Worm (Caenorhabditis elegans) whole organism, mixed stage, embryonic: ENCODE measurements around the gene yif-1.
"Not testable (repeated sequence)": the region's sequence is repeated elsewhere in the genome, so short reads cannot be mapped to it uniquely, and the experiment has no call there.

Source experiments
- M03D4.4 ChIP-seq: sonication (generic microtip); optimal IDR thresholded peaks from 2 replicates; lab custom pipeline; 2017; ENCODE audit warnings: mild to moderate bottlenecking, missing genetic modification characterization, missing compliant biosample characterization
- bed-3 ChIP-seq: fragments of 200-800 bp; sonication (Bioruptor generic); optimal IDR thresholded peaks from 3 replicates; lab custom pipeline; 2018; ENCODE audit warnings: mild to moderate bottlenecking, missing genetic modification characterization, moderate library complexity, missing compliant biosample characterization
- blmp-1 ChIP-seq: fragments of 150-350 bp; optimal IDR thresholded peaks from 2 replicates; lab custom pipeline; 2014; ENCODE audit warnings: missing biosample characterization, missing genetic modification characterization
- ceh-39 ChIP-seq: fragments of 150-350 bp; optimal IDR thresholded peaks from 2 replicates; lab custom pipeline; 2014; ENCODE audit warnings: missing biosample characterization, missing genetic modification characterization
- ceh-43 ChIP-seq: fragments of 200-800 bp; sonication (Bioruptor generic); optimal IDR thresholded peaks from 2 replicates; lab custom pipeline; 2018; ENCODE audit warnings: mild to moderate bottlenecking, missing genetic modification characterization, moderate library complexity, missing compliant biosample characterization
- ceh-83 ChIP-seq: fragments of 200-800 bp; sonication (Bioruptor generic); optimal IDR thresholded peaks from 2 replicates; lab custom pipeline; 2018; ENCODE audit warnings: mild to moderate bottlenecking, missing genetic modification characterization, missing compliant biosample characterization
- ces-1 ChIP-seq: fragments of 150-350 bp; optimal IDR thresholded peaks from 2 replicates; lab custom pipeline; 2014; ENCODE audit warnings: missing biosample characterization, missing genetic modification reagents, missing genetic modification characterization
- elt-1 ChIP-seq: sonication (generic microtip); optimal IDR thresholded peaks from 2 replicates; lab custom pipeline; 2017; ENCODE audit warnings: missing genetic modification characterization, mild to moderate bottlenecking, missing compliant biosample characterization, antibody characterized with exemption, moderate library complexity, borderline replicate concordance; ENCODE audit not compliant: insufficient read depth
- elt-3 ChIP-seq: fragments of 150-350 bp; optimal IDR thresholded peaks from 2 replicates; lab custom pipeline; 2014; ENCODE audit warnings: missing biosample characterization, missing genetic modification characterization
- ham-2 ChIP-seq: fragments of 200-800 bp; sonication (Bioruptor generic); optimal IDR thresholded peaks from 2 replicates; lab custom pipeline; 2018; ENCODE audit warnings: mild to moderate bottlenecking, missing genetic modification characterization, missing compliant biosample characterization
- hlh-1 ChIP-seq: fragments of 150-350 bp; optimal IDR thresholded peaks from 2 replicates; lab custom pipeline; 2014; ENCODE audit warnings: missing biosample characterization, missing genetic modification reagents, missing genetic modification characterization
- lin-13 ChIP-seq: fragments of 150-350 bp; optimal IDR thresholded peaks from 2 replicates; lab custom pipeline; 2014; ENCODE audit warnings: missing biosample characterization, missing genetic modification characterization
- lin-32 ChIP-seq: fragments of 200-800 bp; sonication (Bioruptor generic); optimal IDR thresholded peaks from 2 replicates; lab custom pipeline; 2018; ENCODE audit warnings: mild to moderate bottlenecking, missing genetic modification characterization, missing compliant biosample characterization
- mab-5 ChIP-seq: fragments of 150-350 bp; optimal IDR thresholded peaks from 2 replicates; lab custom pipeline; 2014; ENCODE audit warnings: missing biosample characterization, missing genetic modification characterization
- mep-1 ChIP-seq: fragments of 150-350 bp; optimal IDR thresholded peaks from 2 replicates; lab custom pipeline; 2017; ENCODE audit warnings: missing biosample characterization, missing genetic modification reagents, missing genetic modification characterization, inconsistent platforms
- mls-2 ChIP-seq: sonication (generic microtip); optimal IDR thresholded peaks from 2 replicates; lab custom pipeline; 2016; ENCODE audit warnings: mild to moderate bottlenecking, missing genetic modification characterization, moderate library complexity, missing compliant biosample characterization
- nhr-12 ChIP-seq: fragments of 150-350 bp; optimal IDR thresholded peaks from 2 replicates; lab custom pipeline; 2014; ENCODE audit warnings: missing biosample characterization, missing genetic modification characterization
- nhr-2 ChIP-seq: fragments of 150-350 bp; optimal IDR thresholded peaks from 2 replicates; lab custom pipeline; 2014; ENCODE audit warnings: missing biosample characterization, missing genetic modification characterization
- nhr-237 ChIP-seq: fragments of 150-350 bp; optimal IDR thresholded peaks from 2 replicates; lab custom pipeline; 2014; ENCODE audit warnings: missing biosample characterization, missing genetic modification characterization
- nhr-28 ChIP-seq: fragments of 150-350 bp; optimal IDR thresholded peaks from 2 replicates; lab custom pipeline; 2014; ENCODE audit warnings: missing biosample characterization, missing genetic modification characterization
- nhr-76 ChIP-seq: sonication (generic microtip); optimal IDR thresholded peaks from 2 replicates; lab custom pipeline; 2017; ENCODE audit warnings: missing biosample characterization, missing genetic modification characterization
- snpc-4 ChIP-seq: fragments of 150-350 bp; optimal IDR thresholded peaks from 2 replicates; lab custom pipeline; 2014; ENCODE audit warnings: missing biosample characterization, missing genetic modification characterization
- sptf-1 ChIP-seq: sonication (generic microtip); optimal IDR thresholded peaks from 2 replicates; lab custom pipeline; 2017; ENCODE audit warnings: mild to moderate bottlenecking, missing genetic modification characterization, moderate library complexity, missing compliant biosample characterization
- tbx-8 ChIP-seq: fragments of 200-800 bp; sonication (Bioruptor generic); optimal IDR thresholded peaks from 2 replicates; lab custom pipeline; 2018; ENCODE audit warnings: mild to moderate bottlenecking, missing genetic modification characterization, moderate library complexity, missing compliant biosample characterization
- unc-62 ChIP-seq: fragments of 150-350 bp; optimal IDR thresholded peaks from 2 replicates; lab custom pipeline; 2014; ENCODE audit warnings: missing biosample characterization, missing genetic modification reagents, missing genetic modification characterization
- zip-8 ChIP-seq: fragments of 150-350 bp; optimal IDR thresholded peaks from 2 replicates; lab custom pipeline; 2014; ENCODE audit warnings: missing biosample characterization, missing genetic modification characterization

Gene yif-1

ce11 chrV:10019083-10019624, 35.6 kb downstream of the yif-1 start:
- TF ChIP-seq mab-5 (no peak), mls-2 (tag; lab: Kevin White, UChicago) (no peak), nhr-28 (tag; lab: Kevin White, UChicago) (no peak), zip-8 (tag; lab: Kevin White, UChicago) (no peak), unc-62 (GFP tag; lab: Kevin White, UChicago) (no peak), nhr-2 (tag; lab: Kevin White, UChicago) (no peak), mep-1 (tag; lab: Kevin White, UChicago) (no peak), blmp-1 (tag; lab: Kevin White, UChicago) (no peak), sptf-1 (tag; lab: Kevin White, UChicago) (no peak)

ce11 chrV:10018291-10018690, 36.4 kb downstream of the yif-1 start:
- no peak for TF ChIP-seq tbx-8 (GFP tag; lab: Kevin White, UChicago)
- TF ChIP-seq elt-1 (tag; lab: Kevin White, UChicago): no peak
- no peak for TF ChIP-seq snpc-4
- TF ChIP-seq nhr-28 (tag; lab: Kevin White, UChicago): no peak
- no peak for TF ChIP-seq ceh-43 (GFP tag; lab: Kevin White, UChicago)
- no peak for TF ChIP-seq ceh-39 (tag; lab: Kevin White, UChicago)
- no peak for TF ChIP-seq hlh-1 (tag; lab: Kevin White, UChicago)
- no peak for TF ChIP-seq mls-2 (tag; lab: Kevin White, UChicago)
- TF ChIP-seq nhr-237: no peak
- TF ChIP-seq mab-5: no peak

- TF ChIP-seq lin-13: no peak
- peak; percentile 38 for TF ChIP-seq elt-3 (tag; lab: Kevin White, UChicago)
- TF ChIP-seq, all 35 proteins: peak for 1
Measured at ce11 chrV:10012639-10013038, 42.1 kb downstream of the yif-1 start.

- no peak for TF ChIP-seq sptf-1 (tag; lab: Kevin White, UChicago)
- no peak for TF ChIP-seq mep-1 (tag; lab: Kevin White, UChicago)
- no peak for TF ChIP-seq bed-3
- TF ChIP-seq nhr-76 (tag; lab: Kevin White, UChicago): no peak
Measured at ce11 chrV:10011623-10012022, 43.1 kb downstream of the yif-1 start, which contains the start of gene lea-1. Gene lea-1, plus strand, starts transcription at chrV:10011923.

ce11 chrV:10007484-10007883, 47.2 kb downstream of the yif-1 start:
- TF ChIP-seq ceh-39 (tag; lab: Kevin White, UChicago) (no peak), zip-8 (tag; lab: Kevin White, UChicago) (peak; percentile 95), hlh-1 (tag; lab: Kevin White, UChicago) (no peak), nhr-76 (tag; lab: Kevin White, UChicago) (no peak), nhr-12 (tag; lab: Kevin White, UChicago) (no peak), nhr-28 (tag; lab: Kevin White, UChicago) (no peak), snpc-4 (no peak)

ce11 chrV:10006374-10006773, 48.3 kb downstream of the yif-1 start:
- no peak for TF ChIP-seq ceh-83
- TF ChIP-seq ceh-43 (GFP tag; lab: Kevin White, UChicago): no peak
- no peak for TF ChIP-seq ces-1 (GFP tag; lab: Kevin White, UChicago)
- TF ChIP-seq M03D4.4: no peak
- no peak for TF ChIP-seq mls-2 (tag; lab: Kevin White, UChicago)
- TF ChIP-seq ham-2: no peak

- not testable (repeated sequence) for TF ChIP-seq nhr-12 (tag; lab: Kevin White, UChicago); bed-3; lin-32 (GFP tag; lab: Kevin White, UChicago)
Measured at ce11 chrV:10004048-10004761, 50.5 kb downstream of the yif-1 start, which contains the start of gene uda-1. Gene uda-1, plus strand, starts transcription at chrV:10004755.
